Worm (Caenorhabditis elegans): ENCODE measurements around the gene nspc-3.

DNA sequence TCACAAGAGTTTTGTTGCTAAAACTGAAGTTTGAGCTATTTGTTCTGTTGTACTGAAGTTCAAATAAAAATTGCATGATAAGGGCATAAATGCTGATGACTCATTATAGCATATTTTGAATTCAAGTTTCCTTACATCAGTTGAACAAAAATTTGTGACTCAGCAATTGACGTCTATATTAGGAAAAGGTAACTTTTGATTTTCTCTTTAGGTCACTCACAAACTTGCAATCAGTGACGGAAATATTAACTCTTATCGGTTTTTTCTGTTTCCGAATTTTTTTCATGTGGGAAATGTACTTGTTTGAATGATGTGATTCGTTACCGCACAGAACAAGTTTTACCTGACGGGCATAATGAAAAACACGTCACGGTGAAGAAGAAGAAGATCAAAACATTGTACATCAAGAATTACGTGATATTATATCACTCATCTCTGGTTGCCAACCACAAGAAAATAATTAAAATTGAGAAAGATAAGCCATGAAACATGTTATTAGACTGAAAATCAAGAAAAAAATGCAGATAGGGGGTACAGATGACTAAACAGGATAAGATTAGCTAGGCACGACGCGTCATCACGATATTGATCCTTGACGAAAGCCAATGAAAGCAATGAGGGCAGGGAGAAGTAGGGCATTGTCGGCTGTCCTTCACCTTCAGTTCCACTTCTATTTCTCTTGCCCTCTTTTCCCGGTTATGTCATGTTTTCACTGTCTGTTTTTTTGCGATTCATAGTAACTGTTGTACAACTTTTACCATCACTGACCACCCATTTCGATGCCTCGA, 27.0 kb downstream of the nspc-3 start:
- TF ChIP-seq nhr-28 (tag; optimal IDR thresholded peaks at IDR 0.05) (no peak), snpc-4 (tag; optimal IDR thresholded peaks at IDR 0.05) (no peak), nhr-76 (tag; optimal IDR thresholded peaks at IDR 0.05) (no peak), ztf-11 (tag; optimal IDR thresholded peaks at IDR 0.05) (no peak), nhr-12 (tag; optimal IDR thresholded peaks at IDR 0.05) (no peak), elt-1 (tag; optimal IDR thresholded peaks at IDR 0.05; ENCODE audit: borderline replicate concordance, insufficient read depth) (no peak), mls-2 (tag; optimal IDR thresholded peaks at IDR 0.05) (no peak), mep-1 (tag; optimal IDR thresholded peaks at IDR 0.05) (no peak), elt-3 (tag; optimal IDR thresholded peaks at IDR 0.05) (no peak), pha-4 (tag; optimal IDR thresholded peaks at IDR 0.05) (no peak), bed-3 (GFP tag; optimal IDR thresholded peaks at IDR 0.05) (no peak), nhr-237 (tag; optimal IDR thresholded peaks at IDR 0.05) (no peak), tbx-8 (GFP tag; optimal IDR thresholded peaks at IDR 0.05) (no peak), ham-2 (GFP tag; optimal IDR thresholded peaks at IDR 0.05) (peak; percentile 43)
